Fruit fly (Drosophila melanogaster) whole organism, pupa: Measurements from ENCODE around the gene Lsp2.

Source experiments
- CG13204 ChIP-seq: fragments of 200-800 bp; sonication (Bioruptor generic); optimal IDR thresholded peaks from 2 replicates; lab custom pipeline; 2018; ENCODE audit warnings: missing biosample characterization, mild to moderate bottlenecking, missing genetic modification characterization, moderate library complexity
- CG17806 ChIP-seq: fragments of 200-800 bp; sonication (Bioruptor generic); optimal IDR thresholded peaks from 2 replicates; lab custom pipeline; 2018; ENCODE audit warnings: missing biosample characterization, mild to moderate bottlenecking, missing genetic modification characterization, moderate library complexity
- CG32121 ChIP-seq: fragments of 200-800 bp; sonication (Bioruptor generic); IDR thresholded peaks from 2 replicates; pipeline ENCODE4 v1.3.6; 2022; ENCODE audit warnings: missing biosample characterization, missing genetic modification characterization
- CG34367 ChIP-seq: fragments of 200-800 bp; sonication (Bioruptor generic); optimal IDR thresholded peaks from 2 replicates; lab custom pipeline; 2018; ENCODE audit warnings: missing biosample characterization, mild to moderate bottlenecking, missing genetic modification characterization
- CG8301 ChIP-seq: fragments of 200-800 bp; sonication (Bioruptor generic); optimal IDR thresholded peaks from 2 replicates; lab custom pipeline; 2018; ENCODE audit warnings: missing biosample characterization, mild to moderate bottlenecking, missing genetic modification characterization
- CG9948 ChIP-seq: fragments of 200-800 bp; sonication (Bioruptor generic); optimal IDR thresholded peaks from 2 replicates; lab custom pipeline; 2018; ENCODE audit warnings: missing biosample characterization, mild to moderate bottlenecking, missing genetic modification characterization, moderate library complexity
- EcR ChIP-seq: fragments of 200-800 bp; sonication (Bioruptor generic); optimal IDR thresholded peaks from 3 replicates; lab custom pipeline; 2019; ENCODE audit warnings: missing biosample characterization, missing genetic modification characterization, mild to moderate bottlenecking, moderate library complexity, missing genetic modification reagents
- Pif1A ChIP-seq: fragments of 200-800 bp; sonication (Bioruptor generic); optimal IDR thresholded peaks from 3 replicates; lab custom pipeline; 2016; ENCODE audit warnings: missing biosample characterization, missing genetic modification characterization
- Pif1B ChIP-seq: fragments of 200-800 bp; sonication (Bioruptor generic); optimal IDR thresholded peaks from 3 replicates; lab custom pipeline; 2016; ENCODE audit warnings: missing biosample characterization, missing genetic modification characterization
- fd96Ca ChIP-seq: fragments of 200-800 bp; sonication (Bioruptor generic); IDR thresholded peaks from 3 replicates; pipeline ENCODE4 v1.3.6; 2022; ENCODE audit warnings: missing biosample characterization, missing genetic modification characterization
- gl ChIP-seq: fragments of 200-800 bp; sonication (Bioruptor generic); optimal IDR thresholded peaks from 2 replicates; lab custom pipeline; 2018; ENCODE audit warnings: missing biosample characterization, mild to moderate bottlenecking, missing genetic modification characterization
- rn ChIP-seq: fragments of 200-800 bp; sonication (Bioruptor generic); IDR thresholded peaks from 2 replicates; pipeline ENCODE4 v1.3.6; 2022; ENCODE audit warnings: missing biosample characterization, missing genetic modification characterization

dm6 chr3L:12149024-12149423, 19.8 kb downstream of the Lsp2 start, which contains the start of gene CG32099:
- TF ChIP-seq CG8301 (tag; lab: Kevin White, UChicago) (no peak), CG17806 (tag; lab: Kevin White, UChicago) (no peak), CG34367 (tag; lab: Kevin White, UChicago) (no peak), CG9948 (tag; lab: Kevin White, UChicago) (no peak), CG32121 (no peak), fd96Ca (GFP tag; lab: Robert Waterston, UW) (no peak), EcR (no peak), CG13204 (GFP tag; lab: Kevin White, UChicago) (no peak), Pif1B (GFP tag; lab: Kevin White, UChicago) (no peak), rn (GFP tag; lab: Robert Waterston, UW) (no peak), Pif1A (no peak), gl (tag; lab: Kevin White, UChicago) (no peak)
